Fruit fly (Drosophila melanogaster) whole organism, prepupa: Measurements from ENCODE around the gene CG11695.

Source experiments
- CG10631 ChIP-seq: fragments of 200-800 bp; sonication (Bioruptor generic); optimal IDR thresholded peaks from 2 replicates; lab custom pipeline; 2016; ENCODE audit warnings: missing biosample characterization, missing genetic modification characterization
- CG10669 ChIP-seq: fragments of 200-800 bp; sonication (Bioruptor generic); optimal IDR thresholded peaks from 3 replicates; lab custom pipeline; 2018; ENCODE audit warnings: missing biosample characterization, mild to moderate bottlenecking, missing genetic modification characterization, moderate library complexity
- CG11294 ChIP-seq: fragments of 200-800 bp; sonication (Bioruptor generic); IDR thresholded peaks from 2 replicates; pipeline ENCODE4 v1.3.6; 2022; ENCODE audit warnings: missing biosample characterization, missing genetic modification characterization
- CG11762 ChIP-seq: fragments of 200-800 bp; sonication (Bioruptor generic); optimal IDR thresholded peaks from 3 replicates; lab custom pipeline; 2016; ENCODE audit warnings: missing biosample characterization, missing genetic modification characterization; ENCODE audit not compliant: insufficient read depth
- CG15336 ChIP-seq: fragments of 200-800 bp; sonication (Bioruptor generic); IDR thresholded peaks from 2 replicates; pipeline ENCODE4 v1.3.6; 2022; ENCODE audit warnings: missing biosample characterization, missing genetic modification characterization
- CG1621 ChIP-seq: fragments of 200-800 bp; sonication (Bioruptor generic); optimal IDR thresholded peaks from 3 replicates; lab custom pipeline; 2018; ENCODE audit warnings: missing biosample characterization, mild to moderate bottlenecking, missing genetic modification characterization
- CG16779 ChIP-seq: fragments of 200-800 bp; sonication (Bioruptor generic); optimal IDR thresholded peaks from 3 replicates; lab custom pipeline; 2017; ENCODE audit warnings: missing biosample characterization, mild to moderate bottlenecking, missing genetic modification characterization
- CG3032 ChIP-seq: fragments of 200-800 bp; optimal IDR thresholded peaks from 2 replicates; lab custom pipeline; 2019; ENCODE audit warnings: missing biosample characterization, mild to moderate bottlenecking, missing genetic modification characterization, moderate library complexity
- CG32006 ChIP-seq: fragments of 200-800 bp; sonication (Bioruptor generic); optimal IDR thresholded peaks from 3 replicates; lab custom pipeline; 2017; ENCODE audit warnings: missing biosample characterization, mild to moderate bottlenecking, missing genetic modification characterization
- CG6163 ChIP-seq: fragments of 200-800 bp; sonication (Bioruptor generic); IDR thresholded peaks from 3 replicates; pipeline ENCODE4 v1.3.6; 2022; ENCODE audit warnings: missing biosample characterization, missing genetic modification characterization
- CG6276 ChIP-seq: fragments of 200-800 bp; sonication (Bioruptor generic); optimal IDR thresholded peaks from 2 replicates; lab custom pipeline; 2017; ENCODE audit warnings: missing biosample characterization, mild to moderate bottlenecking, missing genetic modification characterization
- CG6792 ChIP-seq: fragments of 200-800 bp; sonication (Bioruptor generic); optimal IDR thresholded peaks from 3 replicates; lab custom pipeline; 2016; ENCODE audit warnings: missing biosample characterization, missing genetic modification characterization
- CG6854 ChIP-seq: fragments of 200-800 bp; sonication (Bioruptor generic); optimal IDR thresholded peaks from 2 replicates; lab custom pipeline; 2017; ENCODE audit warnings: missing biosample characterization, mild to moderate bottlenecking, missing genetic modification characterization
- CG7368 ChIP-seq: fragments of 200-800 bp; sonication (Bioruptor generic); optimal IDR thresholded peaks from 3 replicates; lab custom pipeline; 2016; ENCODE audit warnings: missing biosample characterization, missing genetic modification characterization
- CG8119 ChIP-seq: fragments of 200-800 bp; sonication (Bioruptor generic); IDR thresholded peaks from 3 replicates; pipeline ENCODE4 v1.3.6; 2022; ENCODE audit warnings: missing biosample characterization, missing genetic modification characterization
- CG8319 ChIP-seq: fragments of 200-800 bp; sonication (Bioruptor generic); optimal IDR thresholded peaks from 3 replicates; lab custom pipeline; 2016; ENCODE audit warnings: missing biosample characterization, missing genetic modification characterization
- CG8632 ChIP-seq: fragments of 200-800 bp; sonication (Bioruptor generic); optimal IDR thresholded peaks from 3 replicates; lab custom pipeline; 2016; ENCODE audit warnings: missing biosample characterization, missing genetic modification characterization
- Eip75B ChIP-seq: fragments of 200-800 bp; sonication (Bioruptor generic); optimal IDR thresholded peaks from 3 replicates; lab custom pipeline; 2016; ENCODE audit warnings: missing biosample characterization, missing genetic modification characterization
- Eip93F ChIP-seq: fragments of 200-800 bp; sonication (Bioruptor generic); optimal IDR thresholded peaks from 2 replicates; lab custom pipeline; 2016; ENCODE audit warnings: missing biosample characterization, mild to moderate bottlenecking, missing genetic modification characterization
- Ets96B ChIP-seq: fragments of 200-800 bp; optimal IDR thresholded peaks from 2 replicates; lab custom pipeline; 2019; ENCODE audit warnings: missing biosample characterization, mild to moderate bottlenecking, missing genetic modification characterization, moderate library complexity
- Gug ChIP-seq: fragments of 200-800 bp; sonication (Bioruptor generic); IDR thresholded peaks from 2 replicates; pipeline ENCODE4 v1.3.6; 2022; ENCODE audit warnings: missing biosample characterization, missing genetic modification characterization
- Hr39 ChIP-seq: fragments of 200-800 bp; sonication (Bioruptor generic); optimal IDR thresholded peaks from 2 replicates; lab custom pipeline; 2016; ENCODE audit warnings: missing biosample characterization, missing genetic modification characterization
- Lpt ChIP-seq: fragments of 200-800 bp; sonication (Bioruptor generic); optimal IDR thresholded peaks from 3 replicates; lab custom pipeline; 2016; ENCODE audit warnings: missing biosample characterization, missing genetic modification characterization
- Met ChIP-seq: fragments of 200-800 bp; sonication (Bioruptor generic); optimal IDR thresholded peaks from 3 replicates; lab custom pipeline; 2016; ENCODE audit warnings: missing biosample characterization, missing genetic modification characterization
- Smox ChIP-seq: fragments of 200-800 bp; sonication (Bioruptor generic); optimal IDR thresholded peaks from 3 replicates; lab custom pipeline; 2016; ENCODE audit warnings: missing biosample characterization, missing genetic modification characterization
- Sox14 ChIP-seq: fragments of 200-800 bp; sonication (Bioruptor generic); optimal IDR thresholded peaks from 3 replicates; lab custom pipeline; 2016; ENCODE audit warnings: missing biosample characterization, missing genetic modification characterization
- Sox15 ChIP-seq: fragments of 200-800 bp; sonication (Bioruptor generic); optimal IDR thresholded peaks from 3 replicates; lab custom pipeline; 2016; ENCODE audit warnings: missing biosample characterization, missing genetic modification characterization
- achi ChIP-seq: fragments of 200-800 bp; sonication (Bioruptor generic); optimal IDR thresholded peaks from 3 replicates; lab custom pipeline; 2016; ENCODE audit warnings: missing biosample characterization, missing genetic modification characterization
- acj6 ChIP-seq: fragments of 200-800 bp; sonication (Bioruptor generic); optimal IDR thresholded peaks from 3 replicates; lab custom pipeline; 2016; ENCODE audit warnings: missing biosample characterization, missing genetic modification characterization
- cyc ChIP-seq: fragments of 200-800 bp; sonication (Bioruptor generic); optimal IDR thresholded peaks from 3 replicates; lab custom pipeline; 2016; ENCODE audit warnings: missing biosample characterization, missing genetic modification characterization
- dac ChIP-seq: fragments of 200-800 bp; sonication (Bioruptor generic); optimal IDR thresholded peaks from 2 replicates; lab custom pipeline; 2017; ENCODE audit warnings: missing biosample characterization, mild to moderate bottlenecking, missing genetic modification characterization
- dsx ChIP-seq: fragments of 200-800 bp; optimal IDR thresholded peaks from 3 replicates; lab custom pipeline; 2019; ENCODE audit warnings: missing biosample characterization, mild to moderate bottlenecking, missing genetic modification characterization, moderate library complexity; ENCODE audit not compliant: poor library complexity, severe bottlenecking
- eg ChIP-seq: fragments of 200-800 bp; sonication (Bioruptor generic); IDR thresholded peaks from 3 replicates; pipeline ENCODE4 v1.3.6; 2022; ENCODE audit warnings: missing biosample characterization, missing genetic modification characterization
- esn ChIP-seq: fragments of 200-800 bp; sonication (Bioruptor generic); optimal IDR thresholded peaks from 2 replicates; lab custom pipeline; 2016; ENCODE audit warnings: missing biosample characterization, mild to moderate bottlenecking, missing genetic modification characterization, moderate library complexity
- fd85E ChIP-seq: fragments of 200-800 bp; sonication (Bioruptor generic); optimal IDR thresholded peaks from 3 replicates; lab custom pipeline; 2016; ENCODE audit warnings: missing biosample characterization, missing genetic modification characterization
- lz ChIP-seq: fragments of 200-800 bp; sonication (Bioruptor generic); optimal IDR thresholded peaks from 3 replicates; lab custom pipeline; 2016; ENCODE audit warnings: missing biosample characterization, missing genetic modification characterization
- net ChIP-seq: fragments of 200-800 bp; sonication (Bioruptor generic); optimal IDR thresholded peaks from 3 replicates; lab custom pipeline; 2016; ENCODE audit warnings: missing biosample characterization, missing genetic modification characterization
- pdm3 ChIP-seq: fragments of 200-800 bp; sonication (Bioruptor generic); optimal IDR thresholded peaks from 3 replicates; lab custom pipeline; 2016; ENCODE audit warnings: missing biosample characterization, missing genetic modification characterization
- salr ChIP-seq, 2 experiments: fragments of 200-800 bp; sonication (Bioruptor generic); optimal IDR thresholded peaks; 3 replicates each; lab custom pipeline; 2016 to 2018; ENCODE audit warnings: missing biosample characterization in 2 of 2, missing genetic modification characterization in 2 of 2, mild to moderate bottlenecking in 1 of 2
- spab ChIP-seq: fragments of 200-800 bp; sonication (Bioruptor generic); optimal IDR thresholded peaks from 2 replicates; lab custom pipeline; 2017; ENCODE audit warnings: missing biosample characterization, mild to moderate bottlenecking, missing genetic modification characterization, missing genetic modification reagents
- svp ChIP-seq: fragments of 200-800 bp; sonication (Bioruptor generic); peaks from one replicate; lab custom pipeline; 2016; ENCODE audit warnings: missing biosample characterization, missing genetic modification characterization
- vri ChIP-seq: fragments of 200-800 bp; sonication (Bioruptor generic); optimal IDR thresholded peaks from 3 replicates; lab custom pipeline; 2016; ENCODE audit warnings: missing biosample characterization, mild to moderate bottlenecking, missing genetic modification characterization

CG11695 gene

DNA sequence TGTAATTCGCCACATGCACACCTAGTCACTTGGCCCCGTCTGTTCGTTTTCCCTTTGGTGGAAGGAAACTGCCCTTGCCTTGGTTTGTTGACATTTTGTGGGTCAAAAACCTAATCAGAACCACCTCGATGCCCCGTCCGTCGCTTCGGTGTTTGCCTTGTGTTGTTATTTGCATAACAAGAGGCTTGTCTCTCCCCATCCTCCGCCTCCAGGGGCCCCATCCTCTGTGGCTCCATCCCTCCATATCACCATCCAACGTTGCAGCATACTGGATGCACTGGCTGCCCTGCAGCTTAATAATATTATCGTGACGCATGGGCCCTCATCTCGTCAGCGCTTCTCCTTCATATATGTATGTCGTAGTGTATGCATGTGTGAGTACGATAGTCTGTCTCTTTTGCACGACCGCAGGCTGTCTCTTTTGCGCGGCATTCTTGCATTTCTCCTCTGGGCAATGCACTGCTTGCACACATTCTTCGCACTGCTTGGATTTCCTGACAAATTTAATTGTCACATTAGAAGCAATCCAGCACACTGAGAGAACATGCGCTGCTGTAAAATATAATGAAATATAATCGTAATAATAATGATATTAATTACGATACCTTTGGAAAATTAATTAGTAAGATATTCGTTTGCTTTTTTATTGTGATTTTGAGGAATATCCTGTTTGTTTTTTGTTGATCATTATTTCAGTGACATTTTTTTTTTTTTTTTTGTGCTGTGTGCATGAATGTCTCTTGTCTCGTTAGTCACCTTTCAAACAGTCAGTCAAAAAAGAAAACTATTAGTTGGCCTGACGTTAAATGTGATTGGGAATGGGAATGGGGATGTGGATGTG lies 32.4 kb upstream of the CG11695 start (continued):
- TF ChIP-seq CG16779 (tag; lab: Kevin White, UChicago) = no peak
- no peak for TF ChIP-seq dsx
- TF ChIP-seq acj6 (GFP tag; lab: Kevin White, UChicago) = peak; percentile 19
- TF ChIP-seq Sox15 (GFP tag; lab: Kevin White, UChicago) = no peak
- peak; percentile 5 for TF ChIP-seq esn (GFP tag; lab: Kevin White, UChicago)
- TF ChIP-seq CG8319 (GFP tag; lab: Kevin White, UChicago) = no peak
- peak in 1 of 2 experiments; percentile 66 for TF ChIP-seq salr (GFP tag; optimal IDR thresholded peaks at IDR 0.05; lab: Kevin White, UChicago)
- no peak for TF ChIP-seq CG8632 (GFP tag; lab: Kevin White, UChicago)
- TF ChIP-seq pdm3 = peak; percentile 11

DNA sequence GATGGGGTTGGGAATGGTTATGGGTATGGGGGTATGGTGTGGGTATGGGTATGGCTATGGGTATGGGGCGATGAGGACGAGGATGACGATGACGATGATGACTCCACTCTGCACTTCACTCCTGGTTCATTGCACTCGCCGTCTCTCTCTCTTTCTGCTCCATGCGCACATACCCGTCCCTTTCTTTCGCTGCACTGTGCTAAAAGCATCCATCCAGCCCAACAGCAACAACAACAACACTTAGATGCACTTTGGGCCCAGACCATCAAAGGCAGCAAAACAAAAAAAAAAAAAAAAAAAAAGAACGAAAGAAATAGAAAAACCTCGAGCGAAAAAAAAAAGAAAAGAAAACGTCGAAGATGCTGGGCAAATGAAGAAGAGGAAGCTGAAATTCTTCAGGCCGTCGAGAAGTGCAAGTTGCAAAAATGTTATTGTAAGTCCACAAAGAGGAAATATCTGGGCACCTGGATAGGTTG lies 31.7 kb upstream of the CG11695 start:
- TF ChIP-seq CG8119 (peak; percentile 47; the same call in 2 of the 3 replicates), CG6276 (GFP tag; lab: Kevin White, UChicago) (peak; percentile 43), Eip75B (GFP tag; lab: Kevin White, UChicago) (no peak), CG32006 (peak; percentile 7), CG1621 (tag; lab: Kevin White, UChicago) (no peak), Lpt (GFP tag; lab: Kevin White, UChicago) (peak; percentile 44), Smox (GFP tag; lab: Kevin White, UChicago) (no peak), eg (GFP tag; lab: Robert Waterston, UW) (peak; percentile 16; the same call in 1 of the 3 replicates), CG3032 (tag; lab: Kevin White, UChicago) (no peak), spab (no peak), CG6792 (no peak), cyc (GFP tag; lab: Kevin White, UChicago) (no peak), CG15336 (GFP tag; lab: Robert Waterston, UW) (peak; percentile 7; the same call in 1 of the 2 replicates), Gug (no peak), acj6 (GFP tag; lab: Kevin White, UChicago) (no peak), CG6163 (GFP tag; lab: Robert Waterston, UW) (peak; percentile 53; the same call in 2 of the 3 replicates), vri (GFP tag; lab: Kevin White, UChicago) (no peak), CG8319 (GFP tag; lab: Kevin White, UChicago) (no peak)
- TF ChIP-seq, all 60 proteins: peak for 7

DNA sequence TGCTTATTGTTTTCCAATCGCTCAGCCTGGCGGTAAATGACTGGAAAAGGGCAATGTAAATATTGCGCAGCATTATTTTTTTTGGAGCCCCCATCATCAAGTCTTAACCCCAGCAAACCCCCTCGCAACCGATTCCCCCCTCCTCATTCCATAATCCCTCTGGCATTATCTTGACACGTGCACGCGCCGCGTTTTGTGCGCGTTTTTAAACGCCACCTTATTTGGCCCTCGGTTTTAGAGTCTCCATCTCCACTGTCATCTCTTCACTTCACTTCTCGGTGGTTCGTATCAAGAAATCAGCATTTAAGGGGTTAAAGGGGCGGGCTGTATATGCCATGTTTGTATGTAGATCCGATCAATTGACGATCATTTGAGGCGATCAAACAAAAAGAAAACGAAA lies 29.7 kb upstream of the CG11695 start:
- TF ChIP-seq Eip93F (GFP tag; lab: Kevin White, UChicago) (no peak), fd85E (no peak), CG10669 (no peak), esn (GFP tag; lab: Kevin White, UChicago) (no peak), CG8632 (GFP tag; lab: Kevin White, UChicago) (no peak)

DNA sequence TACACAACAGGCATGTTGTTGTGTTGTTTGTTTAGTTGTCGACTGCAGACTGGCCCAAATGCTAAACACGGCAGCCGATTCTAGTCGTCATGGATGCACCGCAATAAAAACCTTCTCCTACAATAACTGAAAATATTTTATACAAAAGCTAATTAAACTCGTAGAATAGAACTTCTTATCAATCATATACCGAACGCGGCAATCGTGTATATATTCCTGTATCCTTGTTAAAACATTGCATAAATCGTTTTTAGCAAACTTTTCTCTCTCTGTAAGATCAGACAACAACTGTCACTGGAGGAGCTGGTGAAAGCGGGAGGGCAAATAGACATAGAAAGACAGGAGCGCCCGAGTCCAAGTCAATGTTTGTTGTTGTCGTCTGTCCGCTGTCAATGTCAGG lies 28.0 kb upstream of the CG11695 start:
- TF ChIP-seq CG8119 = peak; percentile 73; the same call in 2 of the 3 replicates
- TF ChIP-seq CG8632 (GFP tag; lab: Kevin White, UChicago) = no peak
- TF ChIP-seq Hr39 (GFP tag; lab: Kevin White, UChicago) = no peak
- peak; percentile 3 for TF ChIP-seq CG11762 (GFP tag; lab: Kevin White, UChicago)
- TF ChIP-seq salr (GFP tag; optimal IDR thresholded peaks at IDR 0.05; lab: Kevin White, UChicago) = peak in 1 of 2 experiments; percentile 55
- TF ChIP-seq Ets96B = peak; percentile 27
- TF ChIP-seq svp (GFP tag; lab: Kevin White, UChicago) = peak; percentile 11
- no peak; the same call in 1 of the 2 replicates for TF ChIP-seq CG11294
- TF ChIP-seq Eip93F (GFP tag; lab: Kevin White, UChicago) = no peak
- TF ChIP-seq achi (GFP tag; lab: Kevin White, UChicago) = peak; percentile 66
- no peak for TF ChIP-seq CG6854
- TF ChIP-seq spab = peak; percentile 13
- peak; percentile 61 for TF ChIP-seq Sox14 (GFP tag; lab: Kevin White, UChicago)
- TF ChIP-seq Met (GFP tag; lab: Kevin White, UChicago) = peak; percentile 2
- no peak for TF ChIP-seq lz (GFP tag; lab: Kevin White, UChicago)
- TF ChIP-seq cyc (GFP tag; lab: Kevin White, UChicago) = peak; percentile 13
- TF ChIP-seq CG7368 = peak; percentile 29
- TF ChIP-seq eg (GFP tag; lab: Robert Waterston, UW) = peak; percentile 70
- peak; percentile 54 for TF ChIP-seq CG10631
- TF ChIP-seq acj6 (GFP tag; lab: Kevin White, UChicago) = peak; percentile 59
- TF ChIP-seq CG3032 (tag; lab: Kevin White, UChicago) = peak; percentile 24
- peak; percentile 37 for TF ChIP-seq CG16779 (tag; lab: Kevin White, UChicago)
- TF ChIP-seq Eip75B (GFP tag; lab: Kevin White, UChicago) = peak; percentile 49
- TF ChIP-seq vri (GFP tag; lab: Kevin White, UChicago) = no peak
- TF ChIP-seq dac = peak; percentile 19
- peak; percentile 57 for TF ChIP-seq net (GFP tag; lab: Kevin White, UChicago)
